Worm (Caenorhabditis elegans): ENCODE results near the gene spig-4.

Gene spig-4

ce11 chrV:14354258-14354877, 47.7 kb upstream of the spig-4 start, which contains the start of gene Y49A3A.3 (continued):
- TF ChIP-seq F49E8.2 (tag; optimal IDR thresholded peaks at IDR 0.05; ENCODE audit: insufficient read depth) (no peak), athp-1 (tag; optimal IDR thresholded peaks at IDR 0.05) (peak; percentile 88), Y95B8A.8 (GFP tag; IDR thresholded peaks at IDR 0.05) (peak; percentile 5; the same call in 1 of the 2 replicates), rcor-1 (GFP tag; IDR thresholded peaks at IDR 0.05) (no peak), mel-28 (tag; optimal IDR thresholded peaks at IDR 0.05; ENCODE audit: borderline replicate concordance) (peak; percentile 46), cebp-2 (GFP tag; IDR thresholded peaks at IDR 0.05) (0 out of 2 replicates have a peak, but pooled peaks have one; percentile 60), nfya-1 (tag; optimal IDR thresholded peaks at IDR 0.05; ENCODE audit: borderline replicate concordance, insufficient read depth) (no peak), somi-1 (GFP tag; optimal IDR thresholded peaks at IDR 0.05) (no peak), egl-18 (GFP tag; IDR thresholded peaks at IDR 0.05) (no peak), Y53G8AR.9 (GFP tag; conservative IDR thresholded peaks at IDR 0.05) (0 out of 2 replicates have a peak, but pooled peaks have one; percentile 78), snpc-1.1 (tag; optimal IDR thresholded peaks at IDR 0.05; ENCODE audit: insufficient read depth) (peak; percentile 15), repo-1 (tag; optimal IDR thresholded peaks at IDR 0.05) (peak; percentile 95)

DNA sequence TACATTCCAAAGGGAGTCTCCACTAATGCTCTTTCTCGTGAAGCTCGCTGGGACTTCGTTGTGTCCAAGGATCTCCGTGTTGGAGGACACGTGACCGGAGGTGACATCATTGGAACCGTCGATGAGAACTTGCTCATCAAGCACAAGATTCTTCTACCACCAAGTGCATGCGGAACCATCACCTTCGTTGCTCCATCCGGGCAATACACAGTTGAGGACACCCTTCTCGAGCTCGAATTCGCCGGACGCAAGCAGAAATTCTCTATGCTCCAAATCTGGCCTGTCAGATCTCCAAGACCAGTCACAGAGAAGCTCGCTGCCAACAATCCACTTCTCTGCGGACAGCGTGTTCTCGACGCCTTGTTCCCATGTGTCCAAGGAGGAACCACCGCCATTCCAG, 45.4 kb upstream of the spig-4 start:
- TF ChIP-seq egl-18 (GFP tag; IDR thresholded peaks at IDR 0.05) (0 out of 2 replicates have a peak, but pooled peaks have one; percentile 13), ztf-26 (tag; optimal IDR thresholded peaks at IDR 0.05) (no peak), zfh-2 (GFP tag; conservative IDR thresholded peaks at IDR 0.05) (peak; percentile 49; the same call in 1 of the 2 replicates), let-607 (tag; optimal IDR thresholded peaks at IDR 0.05) (peak in 1 of 2 experiments; percentile 9), madf-3 (GFP tag; IDR thresholded peaks at IDR 0.05) (peak; percentile 27; the same call in 1 of the 2 replicates), K11D2.4 (GFP tag; IDR thresholded peaks at IDR 0.05) (0 out of 2 replicates have a peak, but pooled peaks have one; percentile 21), hsf-1 (GFP tag; IDR thresholded peaks at IDR 0.05) (no peak), dpff-1 (tag; optimal IDR thresholded peaks at IDR 0.05) (peak; percentile 27), lir-1 (GFP tag; conservative IDR thresholded peaks at IDR 0.05) (no peak), dox-1 (GFP tag; IDR thresholded peaks at IDR 0.05) (0 out of 2 replicates have a peak, but pooled peaks have one; percentile 11), lin-26 (GFP tag; IDR thresholded peaks at IDR 0.05) (0 out of 2 replicates have a peak, but pooled peaks have one; percentile 9), nfyb-1 (GFP tag; IDR thresholded peaks at IDR 0.05) (0 out of 2 replicates have a peak, but pooled peaks have one; percentile 23), nfya-1 (tag; optimal IDR thresholded peaks at IDR 0.05; ENCODE audit: borderline replicate concordance, insufficient read depth) (no peak)

DNA sequence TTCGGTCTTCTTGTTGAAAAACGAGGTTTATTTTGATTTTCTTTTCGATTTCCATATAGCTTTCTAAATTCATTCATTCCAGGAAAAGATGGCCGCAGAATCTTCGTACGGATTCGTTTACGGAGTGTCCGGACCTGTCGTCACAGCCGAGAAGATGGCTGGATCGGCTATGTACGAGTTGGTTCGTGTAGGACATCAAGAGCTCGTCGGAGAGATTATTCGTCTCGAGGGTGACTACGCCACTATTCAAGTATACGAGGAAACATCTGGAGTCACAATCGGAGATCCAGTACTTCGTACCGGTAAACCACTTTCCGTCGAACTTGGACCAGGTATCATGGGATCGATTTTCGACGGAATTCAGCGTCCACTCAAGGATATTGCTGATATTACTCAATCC, 45.0 kb upstream of the spig-4 start, which contains the start of gene vha-13:
Gene vha-13, plus strand, starts transcription at position 81 of the 400 bp plus-strand sequence.
- TF ChIP-seq F57C9.4 (tag; optimal IDR thresholded peaks at IDR 0.05) (no peak), lir-1 (GFP tag; conservative IDR thresholded peaks at IDR 0.05) (no peak), hsf-1 (GFP tag; IDR thresholded peaks at IDR 0.05) (peak; percentile 35; the same call in 1 of the 2 replicates)

DNA sequence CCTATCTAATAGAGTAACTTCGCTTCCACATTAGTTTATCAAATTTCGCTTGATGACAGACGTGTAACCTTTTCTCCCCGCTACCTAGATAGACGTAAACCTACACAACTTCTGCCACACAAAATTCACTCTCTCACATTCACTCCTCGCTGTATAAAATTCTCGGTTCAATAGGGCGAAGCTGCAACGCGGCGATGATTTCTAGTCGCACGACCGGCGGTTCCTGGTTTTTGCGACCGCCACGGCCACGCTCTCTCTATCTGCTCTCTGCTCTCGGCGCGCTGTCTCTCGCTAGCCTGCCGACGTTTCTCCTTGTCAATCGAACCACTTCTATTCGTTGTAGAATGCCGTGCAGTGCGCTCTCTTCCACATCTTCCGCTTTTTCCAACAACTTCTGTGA, 44.3 kb upstream of the spig-4 start:
- peak; percentile 65 for TF ChIP-seq egl-44 (GFP tag; IDR thresholded peaks at IDR 0.05)
- no peak for TF ChIP-seq sdz-38 (tag; optimal IDR thresholded peaks at IDR 0.05)
- TF ChIP-seq nfya-1 (tag; optimal IDR thresholded peaks at IDR 0.05; ENCODE audit: borderline replicate concordance, insufficient read depth) = no peak
- TF ChIP-seq let-526 (GFP tag; IDR thresholded peaks at IDR 0.05) = 0 out of 2 replicates have a peak, but pooled peaks have one; percentile 38
- no peak for TF ChIP-seq T26A5.8 (tag; optimal IDR thresholded peaks at IDR 0.05)
- TF ChIP-seq athp-1 (tag; optimal IDR thresholded peaks at IDR 0.05) = no peak
- TF ChIP-seq Y79H2A.3 (GFP tag; conservative IDR thresholded peaks at IDR 0.05) = no peak
- no peak for TF ChIP-seq ceh-79 (tag; optimal IDR thresholded peaks at IDR 0.05)
- TF ChIP-seq rec-8 (tag; optimal IDR thresholded peaks at IDR 0.05) = no peak
- TF ChIP-seq ztf-6 (GFP tag; IDR thresholded peaks at IDR 0.05) = no peak; the same call in 1 of the 2 replicates
- TF ChIP-seq F33H1.4 (GFP tag; IDR thresholded peaks at IDR 0.05) = no peak
- TF ChIP-seq repo-1 (tag; optimal IDR thresholded peaks at IDR 0.05) = peak; percentile 33
- peak; percentile 70 for TF ChIP-seq ceh-100 (GFP tag; IDR thresholded peaks at IDR 0.05)
- peak; percentile 36 for TF ChIP-seq ztf-22 (GFP tag; optimal IDR thresholded peaks at IDR 0.05)
- TF ChIP-seq him-1 (tag; optimal IDR thresholded peaks at IDR 0.05) = no peak
- no peak for TF ChIP-seq B0261.1 (tag; optimal IDR thresholded peaks at IDR 0.05)
- 0 out of 2 replicates have a peak, but pooled peaks have one; percentile 17 for TF ChIP-seq bed-2 (GFP tag; IDR thresholded peaks at IDR 0.05)
- peak; percentile 39 for TF ChIP-seq B0035.1 (tag; optimal IDR thresholded peaks at IDR 0.05)
- peak; percentile 98 for TF ChIP-seq madf-10 (tag; optimal IDR thresholded peaks at IDR 0.05)
- no peak for TF ChIP-seq unc-62 (GFP tag; optimal IDR thresholded peaks at IDR 0.05)

Measured in whole organism, young adult.